Worm (Caenorhabditis elegans): ENCODE results near the gene hrpu-2.
"Not testable (repeated sequence)": the region's sequence is repeated elsewhere in the genome, so short reads cannot be mapped to it uniquely, and the experiment has no call there.

Gene hrpu-2

DNA sequence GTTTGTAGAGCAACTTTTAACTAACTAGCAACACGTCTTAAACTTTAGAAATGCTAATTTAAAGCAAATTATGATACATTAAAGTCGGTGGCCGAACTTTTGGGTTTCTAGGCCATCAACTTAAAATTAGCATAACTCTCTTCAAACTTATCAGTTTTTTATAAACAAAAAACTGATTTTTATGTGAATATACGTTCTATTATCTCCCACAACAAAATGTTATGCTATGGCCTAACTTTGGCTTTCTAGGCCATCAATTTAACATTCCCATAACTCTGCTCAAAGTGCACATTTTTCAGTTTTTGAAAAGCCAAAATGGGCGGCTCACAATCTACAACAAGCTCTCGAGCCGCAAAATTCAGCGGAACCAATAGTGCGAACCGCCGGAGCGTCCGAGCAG lies 2.4 kb upstream of the hrpu-2 start, which contains the start of gene C54E4.1:
TSS of gene C54E4.1 (plus strand) at position 301 of the 400 bp plus-strand sequence.
- TF ChIP-seq him-1 (tag; optimal IDR thresholded peaks at IDR 0.05) (no peak), W03F9.2 (tag; optimal IDR thresholded peaks at IDR 0.05) (no peak), dao-5 (tag; optimal IDR thresholded peaks at IDR 0.05) (no peak)

DNA sequence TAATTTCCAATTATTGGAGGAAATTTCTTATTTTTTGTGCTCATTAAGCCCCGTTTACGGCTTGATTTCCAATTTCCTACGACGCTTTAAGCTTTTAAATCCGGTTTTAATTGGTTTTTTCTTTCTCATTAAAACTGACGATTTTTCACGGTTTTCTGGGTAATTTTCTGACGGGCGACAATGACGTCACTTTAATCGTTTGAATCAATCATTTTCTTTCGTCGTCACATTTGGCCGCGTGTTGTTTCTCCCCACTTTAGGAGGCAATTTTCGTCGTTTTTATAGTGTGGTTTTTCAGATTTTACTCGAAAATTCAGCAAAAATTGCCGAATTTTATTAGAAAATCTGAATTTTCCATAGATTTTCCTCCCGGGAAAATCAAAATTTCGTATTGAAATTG lies 15.3 kb downstream of the hrpu-2 start:
- TF ChIP-seq W03F9.2 (tag; optimal IDR thresholded peaks at IDR 0.05) = no peak
- TF ChIP-seq him-1 (tag; optimal IDR thresholded peaks at IDR 0.05) = no peak
- TF ChIP-seq dao-5 (tag; optimal IDR thresholded peaks at IDR 0.05) = no peak

DNA sequence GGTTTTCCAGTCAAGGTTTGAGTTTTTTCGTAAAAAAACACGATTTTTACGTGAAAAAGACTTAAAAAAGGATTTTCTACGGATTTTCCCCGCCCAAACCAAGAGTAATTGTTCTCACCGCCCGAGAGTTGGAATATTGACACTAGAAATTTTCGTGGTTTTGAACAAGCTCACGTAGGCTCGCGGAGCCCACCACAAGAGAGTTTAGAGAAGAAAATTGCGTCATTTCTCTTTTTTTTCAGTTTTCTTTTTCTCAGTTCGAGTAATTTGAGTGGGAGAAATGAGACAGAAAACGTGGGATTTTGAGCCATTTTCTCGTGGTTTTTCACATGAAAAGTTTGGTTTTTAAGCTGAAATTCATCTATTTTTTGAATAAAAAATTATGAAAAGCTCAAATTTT lies 15.9 kb downstream of the hrpu-2 start:
- TF ChIP-seq him-1 (tag; optimal IDR thresholded peaks at IDR 0.05) = no peak
- no peak for TF ChIP-seq dao-5 (tag; optimal IDR thresholded peaks at IDR 0.05)
- TF ChIP-seq W03F9.2 (tag; optimal IDR thresholded peaks at IDR 0.05) = no peak

DNA sequence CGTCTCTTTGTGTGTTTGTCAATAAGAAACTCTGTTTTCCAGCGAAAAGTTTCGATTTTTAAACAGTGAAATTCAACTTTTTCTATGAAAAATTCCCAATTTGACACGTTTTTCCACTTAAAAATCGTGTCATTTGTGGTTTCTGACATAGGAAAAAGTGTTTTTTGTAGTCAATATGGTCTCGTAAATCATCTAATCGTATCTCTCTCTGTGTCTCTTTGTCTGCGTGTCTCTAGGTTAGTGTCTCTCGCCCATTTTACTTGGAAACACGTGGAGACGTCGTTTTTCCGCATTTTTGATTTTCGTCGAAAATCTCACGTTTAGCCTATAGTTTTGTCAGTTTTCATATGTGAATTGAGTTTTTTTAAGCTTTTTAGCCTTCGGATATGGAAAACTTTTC lies 17.9 kb downstream of the hrpu-2 start:
- TF ChIP-seq him-1 (tag; optimal IDR thresholded peaks at IDR 0.05) (no peak), W03F9.2 (tag; optimal IDR thresholded peaks at IDR 0.05) (no peak), dao-5 (tag; optimal IDR thresholded peaks at IDR 0.05) (no peak)

DNA sequence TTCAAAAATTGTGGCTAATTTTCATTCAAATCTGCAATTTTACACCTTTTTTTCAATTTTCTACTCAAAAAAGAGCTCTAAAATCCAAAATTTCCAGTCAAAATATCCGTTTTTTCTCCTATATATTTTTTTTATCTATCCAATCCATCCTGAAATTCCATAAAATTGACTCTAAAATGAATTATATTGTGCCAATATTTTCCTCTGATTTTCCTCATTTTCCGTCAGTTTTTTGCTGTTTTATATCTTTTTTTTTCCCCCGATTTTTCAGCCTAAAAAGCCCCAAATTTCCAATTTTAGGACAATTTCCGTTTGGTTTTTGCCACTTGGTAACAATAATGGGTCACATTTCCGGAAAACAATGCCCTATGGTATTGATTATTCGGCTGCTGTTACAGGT lies 21.0 kb downstream of the hrpu-2 start, which contains the start of gene Y71G10AR.4:
TSS of gene Y71G10AR.4 (plus strand) at position 301 of the 400 bp plus-strand sequence.
- no peak for TF ChIP-seq dao-5 (tag; optimal IDR thresholded peaks at IDR 0.05)

DNA sequence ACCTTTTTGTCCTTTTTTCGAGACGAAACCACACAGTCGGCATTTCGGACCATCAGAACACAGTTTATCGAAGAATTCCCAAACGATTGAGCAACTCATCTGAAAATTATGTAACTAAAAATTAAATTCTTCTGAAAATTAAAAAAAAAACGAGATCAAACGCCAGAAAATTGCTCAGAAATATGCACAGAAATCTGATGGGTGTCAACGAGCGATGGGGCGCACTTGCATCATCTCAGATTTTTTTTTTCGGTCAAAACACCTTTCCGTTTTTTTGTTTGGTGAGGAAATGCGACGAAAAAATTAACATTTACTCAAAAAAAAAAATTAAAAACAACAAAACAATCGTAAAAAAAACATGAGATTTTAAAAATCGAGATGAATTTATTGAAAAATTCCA lies 39.1 kb downstream of the hrpu-2 start, which contains the start of gene T04C4.3:
TSS of gene T04C4.3 (minus strand) at position 101 of the 400 bp plus-strand sequence.
- TF ChIP-seq him-1, W03F9.2, dao-5 (tag; optimal IDR thresholded peaks at IDR 0.05): not testable (repeated sequence)

DNA sequence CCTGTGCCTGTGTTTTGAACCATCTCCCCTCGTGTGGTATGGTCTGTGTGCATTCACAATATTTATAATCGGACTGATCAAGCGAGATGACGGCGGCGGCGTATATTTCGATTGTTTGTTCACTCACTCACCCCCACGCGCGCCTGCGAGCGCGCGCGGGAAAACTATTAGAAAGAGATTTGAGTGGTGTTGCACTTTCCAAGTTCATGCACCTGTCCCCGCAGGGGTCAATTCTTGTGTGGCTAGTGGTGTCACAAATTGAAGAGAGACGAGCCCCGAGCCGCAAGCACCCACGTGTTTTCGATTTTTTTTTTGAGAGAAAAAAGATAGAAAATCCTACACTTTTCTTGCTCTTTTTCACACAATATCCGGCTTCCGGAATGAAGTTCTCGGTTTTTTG lies 39.6 kb downstream of the hrpu-2 start:
- TF ChIP-seq W03F9.2 (tag; optimal IDR thresholded peaks at IDR 0.05) (no peak), dao-5 (tag; optimal IDR thresholded peaks at IDR 0.05) (no peak)

DNA sequence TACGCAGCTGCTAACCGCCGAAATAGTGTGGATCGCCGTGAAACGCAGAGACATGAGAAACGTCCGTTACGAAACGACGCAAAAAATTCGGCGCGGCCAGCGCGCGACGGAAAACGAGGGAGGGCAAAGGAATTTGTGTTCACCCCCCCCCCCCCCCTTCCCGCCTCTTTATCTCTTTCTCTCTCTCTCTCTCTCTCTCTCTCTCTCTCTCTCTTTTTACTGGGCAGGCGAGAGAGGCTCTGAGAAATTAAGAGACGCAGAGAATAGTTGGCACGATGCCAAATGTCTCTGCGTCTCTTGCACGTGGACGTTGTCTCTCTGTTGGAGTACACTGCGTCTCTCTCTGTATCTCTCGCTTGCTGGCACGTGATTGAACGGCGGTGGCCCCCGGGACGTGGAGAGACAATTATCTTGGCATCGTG lies 41.6 kb downstream of the hrpu-2 start:
- TF ChIP-seq him-1 (tag; optimal IDR thresholded peaks at IDR 0.05) (peak; percentile 62), W03F9.2 (tag; optimal IDR thresholded peaks at IDR 0.05) (peak; percentile 26), dao-5 (tag; optimal IDR thresholded peaks at IDR 0.05) (no peak)

DNA sequence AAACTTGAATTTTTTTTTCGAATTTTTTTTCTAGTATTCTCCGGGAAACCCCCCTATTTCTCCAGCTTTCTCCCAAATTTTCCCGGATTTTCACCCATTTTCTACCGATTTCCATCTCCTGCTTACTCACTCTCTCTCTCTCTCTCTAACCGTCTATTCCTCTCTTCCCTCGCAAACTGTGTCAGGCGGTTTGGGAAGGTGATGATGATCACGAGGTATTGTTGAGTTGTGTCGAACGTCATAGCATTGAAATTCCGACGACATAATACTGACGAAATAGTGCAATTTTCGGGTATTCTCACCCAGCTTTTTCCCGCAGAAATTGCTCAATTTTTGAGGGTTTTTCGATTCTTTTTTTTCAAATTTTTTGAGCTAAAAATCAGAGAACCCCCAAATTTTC lies 42.5 kb downstream of the hrpu-2 start:
- TF ChIP-seq W03F9.2 (tag; optimal IDR thresholded peaks at IDR 0.05) (no peak), him-1 (tag; optimal IDR thresholded peaks at IDR 0.05) (no peak), dao-5 (tag; optimal IDR thresholded peaks at IDR 0.05) (no peak)

DNA sequence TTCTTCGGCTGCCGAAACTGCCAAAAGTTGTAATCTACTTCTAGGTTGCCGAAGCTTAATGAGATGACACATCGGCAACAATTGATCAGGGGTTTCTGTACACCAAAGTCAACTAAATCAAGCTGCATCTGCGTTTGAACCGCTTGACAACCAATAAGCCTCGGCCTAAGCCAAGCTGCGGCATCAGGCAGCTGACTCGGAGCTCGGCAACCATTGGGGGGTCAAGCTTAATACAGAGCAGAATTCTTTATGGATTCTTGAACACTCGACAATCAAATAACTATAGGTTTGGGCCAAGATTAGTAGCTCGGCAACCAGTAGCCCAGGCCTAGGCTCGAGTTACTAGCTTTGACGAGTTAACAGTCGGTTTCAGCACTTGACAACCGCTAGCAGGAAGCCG lies 43.2 kb downstream of the hrpu-2 start:
- TF ChIP-seq W03F9.2 (tag; optimal IDR thresholded peaks at IDR 0.05) (no peak), dao-5 (tag; optimal IDR thresholded peaks at IDR 0.05) (no peak), him-1 (tag; optimal IDR thresholded peaks at IDR 0.05) (no peak)

DNA sequence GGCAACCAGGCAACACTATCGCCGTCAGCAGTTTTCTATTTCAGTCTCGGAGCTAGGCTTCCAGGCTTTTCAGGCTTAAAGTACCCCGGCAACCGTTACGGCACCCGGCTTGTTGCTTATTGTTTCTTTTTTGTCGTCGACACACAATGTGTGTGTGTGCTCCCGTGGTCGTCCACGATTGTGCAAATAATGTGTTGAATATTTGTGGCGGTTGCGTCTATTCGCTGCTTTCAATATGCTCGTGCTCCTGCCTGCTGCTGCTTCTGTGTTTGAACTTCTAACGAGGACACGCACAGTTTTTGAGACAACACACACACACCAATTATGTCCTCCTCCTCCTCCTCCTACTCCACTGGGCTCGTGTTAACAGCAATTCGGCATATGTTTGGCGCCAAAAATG lies 43.7 kb downstream of the hrpu-2 start:
- TF ChIP-seq him-1 (tag; optimal IDR thresholded peaks at IDR 0.05) (no peak), dao-5 (tag; optimal IDR thresholded peaks at IDR 0.05) (no peak), W03F9.2 (tag; optimal IDR thresholded peaks at IDR 0.05) (no peak)

DNA sequence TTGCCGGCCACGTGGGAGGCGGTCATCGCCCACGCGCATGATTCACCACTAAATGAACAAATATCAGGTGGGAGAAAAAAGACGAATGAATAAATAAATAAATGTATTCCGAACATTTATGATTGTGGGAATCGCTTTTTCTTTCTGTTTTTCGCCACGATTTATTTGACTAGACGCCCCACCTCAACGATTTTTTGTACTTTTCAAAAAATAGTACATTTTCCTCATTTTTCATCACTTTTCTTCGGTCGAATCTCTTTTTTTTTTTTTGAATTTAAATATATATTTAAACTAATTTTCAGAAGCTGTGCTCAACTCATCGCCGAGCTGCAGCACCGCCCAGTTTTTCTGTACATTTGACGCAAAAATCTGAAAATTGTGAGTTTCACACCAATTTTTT lies 44.8 kb downstream of the hrpu-2 start, which contains the start of gene fnip-2:
TSS of gene fnip-2 (plus strand) at position 301 of the 400 bp plus-strand sequence.
- TF ChIP-seq dao-5 (tag; optimal IDR thresholded peaks at IDR 0.05) (no peak), W03F9.2 (tag; optimal IDR thresholded peaks at IDR 0.05) (no peak), him-1 (tag; optimal IDR thresholded peaks at IDR 0.05) (no peak)

DNA sequence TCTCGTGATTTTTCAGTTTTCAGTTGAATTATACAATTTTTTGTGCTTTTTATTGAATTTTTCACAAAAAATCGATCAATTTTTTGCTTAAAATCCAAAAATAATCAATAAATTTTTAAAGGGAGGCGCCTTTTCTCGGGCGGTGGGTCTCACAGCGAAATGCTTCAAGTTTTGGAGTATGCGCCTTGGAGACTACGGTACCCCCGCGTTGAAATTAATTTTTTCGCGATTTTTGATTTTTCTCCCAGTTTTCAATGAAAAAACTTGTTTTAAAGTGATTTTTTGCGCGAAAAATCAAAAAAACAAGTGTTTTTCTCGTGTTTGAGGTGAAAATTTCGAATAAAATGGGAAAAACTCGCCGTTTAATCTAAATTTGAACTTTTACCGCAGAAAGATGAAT lies 45.4 kb downstream of the hrpu-2 start:
- no peak for TF ChIP-seq W03F9.2 (tag; optimal IDR thresholded peaks at IDR 0.05)
- no peak for TF ChIP-seq him-1 (tag; optimal IDR thresholded peaks at IDR 0.05)
- TF ChIP-seq dao-5 (tag; optimal IDR thresholded peaks at IDR 0.05) = no peak

DNA sequence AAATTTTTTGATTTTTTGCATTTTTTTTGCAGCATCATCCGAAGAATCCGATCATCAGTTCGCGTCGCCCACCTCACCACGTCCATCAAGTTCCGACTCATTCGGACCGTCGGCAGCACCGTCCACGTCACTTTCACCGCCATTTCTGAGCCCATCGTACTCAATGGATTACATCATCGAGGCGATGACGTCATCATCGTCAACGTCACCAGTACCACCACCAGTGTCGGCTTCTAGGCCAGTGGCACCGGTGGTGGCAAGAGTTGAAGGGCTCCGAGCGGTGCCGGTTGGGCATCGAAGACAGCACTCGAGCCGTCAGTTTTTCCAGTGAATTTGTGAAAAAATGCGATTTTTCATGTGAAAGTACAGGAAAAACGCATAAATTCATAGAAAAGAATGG lies 46.0 kb downstream of the hrpu-2 start:
- TF ChIP-seq dao-5 (tag; optimal IDR thresholded peaks at IDR 0.05) = no peak
- TF ChIP-seq him-1 (tag; optimal IDR thresholded peaks at IDR 0.05) = no peak
- TF ChIP-seq W03F9.2 (tag; optimal IDR thresholded peaks at IDR 0.05) = no peak

DNA sequence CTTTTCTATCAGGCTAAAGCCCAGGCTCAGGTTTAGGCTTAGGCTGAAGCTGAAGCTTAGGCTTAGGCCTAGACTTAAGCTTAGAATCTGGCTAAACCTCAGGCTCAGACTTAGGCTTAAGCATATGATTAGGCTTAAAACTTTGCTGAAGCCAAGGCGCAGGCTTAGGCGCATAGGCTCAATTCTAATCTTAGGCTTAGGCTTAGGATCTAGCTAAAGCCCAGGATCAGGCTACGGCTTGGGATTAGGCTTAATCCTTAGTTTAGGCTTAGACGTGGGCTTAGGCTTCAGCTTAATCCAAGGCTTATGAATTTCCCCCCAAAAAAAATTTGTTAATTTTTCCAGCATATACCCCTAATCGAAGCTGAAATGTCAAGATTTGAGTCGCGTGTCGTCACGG lies 51.0 kb downstream of the hrpu-2 start:
- TF ChIP-seq him-1 (tag; optimal IDR thresholded peaks at IDR 0.05) = no peak
- TF ChIP-seq dao-5 (tag; optimal IDR thresholded peaks at IDR 0.05) = no peak
- no peak for TF ChIP-seq W03F9.2 (tag; optimal IDR thresholded peaks at IDR 0.05)

Data from whole organism, L4/young adult.